Worm (Caenorhabditis elegans) whole organism, L1 larva: ENCODE data around the gene arrd-7.

ENCODE experiments used
- C04F5.9 ChIP-seq: sonication (generic microtip); optimal IDR thresholded peaks from 2 replicates; lab custom pipeline; 2016; ENCODE audit warnings: missing genetic modification characterization, missing compliant biosample characterization
- Y116A8C.19 ChIP-seq: sonication (generic microtip); optimal IDR thresholded peaks from 2 replicates; lab custom pipeline; 2016; ENCODE audit warnings: missing compliant biosample characterization, missing genetic modification characterization, borderline replicate concordance
- alr-1 ChIP-seq: fragments of 200-800 bp; sonication (Bioruptor generic); optimal IDR thresholded peaks from 2 replicates; lab custom pipeline; 2018; ENCODE audit warnings: borderline replicate concordance, mild to moderate bottlenecking, missing genetic modification characterization, missing compliant biosample characterization
- blmp-1 ChIP-seq: fragments of 150-350 bp; optimal IDR thresholded peaks from 2 replicates; lab custom pipeline; 2014; ENCODE audit warnings: missing biosample characterization, missing genetic modification characterization
- ceh-82 ChIP-seq, 3 experiments: fragments of 150-350 bp in 1 of 3; sonication (generic microtip) in 2 of 3; optimal IDR thresholded peaks; 2 replicates each; lab custom pipeline; 2014 to 2017; ENCODE audit warnings: missing biosample characterization in 3 of 3, missing genetic modification characterization in 3 of 3
- ceh-90 ChIP-seq: sonication (generic microtip); optimal IDR thresholded peaks from 2 replicates; lab custom pipeline; 2016; ENCODE audit warnings: missing genetic modification characterization, missing compliant biosample characterization
- dsc-1 ChIP-seq: sonication (generic microtip); optimal IDR thresholded peaks from 2 replicates; lab custom pipeline; 2016; ENCODE audit warnings: mild to moderate bottlenecking, missing genetic modification characterization, missing compliant biosample characterization
- efl-1 ChIP-seq, 4 experiments: fragments of 150-350 bp; optimal IDR thresholded peaks in 3 of 4; peaks in 1 of 4; 1 replicate in 1 of 4; 2 replicates in 3 of 4; lab custom pipeline; 2014; ENCODE audit warnings: missing biosample characterization in 2 of 4, missing genetic modification characterization in 2 of 4, missing genetic modification reagents in 2 of 4
- efl-3 ChIP-seq: fragments of 200-800 bp; sonication (Bioruptor generic); optimal IDR thresholded peaks from 2 replicates; lab custom pipeline; 2018; ENCODE audit warnings: mild to moderate bottlenecking, missing genetic modification characterization, missing compliant biosample characterization
- egl-13 ChIP-seq: sonication (generic microtip); optimal IDR thresholded peaks from 2 replicates; lab custom pipeline; 2016; ENCODE audit warnings: missing genotype, missing genetic modification reagents, missing genetic modification characterization, missing compliant biosample characterization
- egl-27 ChIP-seq, 2 experiments: fragments of 150-350 bp in 1 of 2; sonication (generic microtip); optimal IDR thresholded peaks; 3 replicates each; lab custom pipeline; 2017 to 2018; ENCODE audit warnings: missing biosample characterization in 2 of 2, missing genetic modification characterization in 2 of 2, missing genetic modification reagents in 2 of 2
- ets-5 ChIP-seq: fragments of 200-800 bp; sonication (Bioruptor generic); IDR thresholded peaks from 2 replicates; pipeline ENCODE4 v1.3.6; 2022; ENCODE audit warnings: missing genetic modification characterization, missing compliant biosample characterization
- fkh-4 ChIP-seq: sonication (generic microtip); optimal IDR thresholded peaks from 2 replicates; lab custom pipeline; 2016; ENCODE audit warnings: missing compliant biosample characterization, missing genetic modification characterization, borderline replicate concordance
- fkh-8 ChIP-seq: sonication (generic microtip); optimal IDR thresholded peaks from 2 replicates; lab custom pipeline; 2016; ENCODE audit warnings: mild to moderate bottlenecking, missing genetic modification characterization, missing compliant biosample characterization
- fos-1 ChIP-seq: fragments of 150-350 bp; optimal IDR thresholded peaks from 2 replicates; lab custom pipeline; 2014; ENCODE audit warnings: missing biosample characterization, missing genetic modification characterization
- hlh-17 ChIP-seq: fragments of 200-800 bp; sonication (Bioruptor generic); optimal IDR thresholded peaks from 2 replicates; lab custom pipeline; 2018; ENCODE audit warnings: missing genetic modification characterization, mild to moderate bottlenecking, missing compliant biosample characterization, moderate library complexity, borderline replicate concordance
- hlh-4 ChIP-seq: sonication (generic microtip); optimal IDR thresholded peaks from 2 replicates; lab custom pipeline; 2016; ENCODE audit warnings: mild to moderate bottlenecking, missing genetic modification characterization, missing compliant biosample characterization
- irx-1 ChIP-seq: sonication (generic microtip); optimal IDR thresholded peaks from 2 replicates; lab custom pipeline; 2016; ENCODE audit warnings: missing genetic modification characterization, missing compliant biosample characterization
- isw-1 ChIP-seq: fragments of 200-800 bp; sonication (Bioruptor generic); IDR thresholded peaks from 2 replicates; pipeline ENCODE4 v1.3.6; 2022; ENCODE audit warnings: missing genetic modification characterization, missing compliant biosample characterization
- jun-1 ChIP-seq: fragments of 150-350 bp; optimal IDR thresholded peaks from 2 replicates; lab custom pipeline; 2014; ENCODE audit warnings: missing biosample characterization, missing genetic modification reagents, missing genetic modification characterization
- lin-14 ChIP-seq: fragments of 200-800 bp; sonication (Bioruptor generic); optimal IDR thresholded peaks from 2 replicates; lab custom pipeline; 2018; ENCODE audit warnings: mild to moderate bottlenecking, missing genetic modification characterization, moderate library complexity, missing compliant biosample characterization
- lin-35 ChIP-seq, 2 experiments: fragments of 150-350 bp; optimal IDR thresholded peaks; 2 replicates each; lab custom pipeline; 2014; ENCODE audit warnings: missing biosample characterization in 2 of 2, missing genetic modification characterization in 2 of 2, missing genetic modification reagents in 2 of 2
- lin-39 ChIP-seq: fragments of 150-350 bp; optimal IDR thresholded peaks from 2 replicates; lab custom pipeline; 2014; ENCODE audit warnings: missing biosample characterization, missing genetic modification reagents, missing genetic modification characterization
- lsy-2 ChIP-seq, 2 experiments: fragments of 150-350 bp; optimal IDR thresholded peaks; 2 replicates each; lab custom pipeline; 2014; ENCODE audit warnings: missing biosample characterization in 2 of 2, missing genetic modification characterization in 2 of 2
- mab-9 ChIP-seq: fragments of 200-800 bp; sonication (Bioruptor generic); IDR thresholded peaks from 2 replicates; pipeline ENCODE4 v1.3.6; 2022; ENCODE audit warnings: missing genetic modification reagents, missing genetic modification characterization, missing compliant biosample characterization
- mep-1 ChIP-seq: fragments of 150-350 bp; optimal IDR thresholded peaks from 2 replicates; lab custom pipeline; 2014; ENCODE audit warnings: missing biosample characterization, missing genetic modification characterization
- nhr-20 ChIP-seq: sonication (generic microtip); optimal IDR thresholded peaks from 2 replicates; lab custom pipeline; 2016; ENCODE audit warnings: mild to moderate bottlenecking, missing genetic modification characterization, missing compliant biosample characterization
- nhr-237 ChIP-seq: fragments of 150-350 bp; optimal IDR thresholded peaks from 2 replicates; lab custom pipeline; 2014; ENCODE audit warnings: missing biosample characterization, missing genetic modification characterization
- nhr-71 ChIP-seq: sonication (generic microtip); optimal IDR thresholded peaks from 2 replicates; lab custom pipeline; 2016; ENCODE audit warnings: mild to moderate bottlenecking, missing genetic modification characterization, moderate library complexity, missing compliant biosample characterization
- nhr-76 ChIP-seq: sonication (generic microtip); optimal IDR thresholded peaks from 2 replicates; lab custom pipeline; 2017; ENCODE audit warnings: missing biosample characterization, missing genetic modification characterization
- nhr-84 ChIP-seq: sonication (generic microtip); optimal IDR thresholded peaks from 2 replicates; lab custom pipeline; 2017; ENCODE audit warnings: missing biosample characterization, missing genetic modification characterization
- nhr-90 ChIP-seq: sonication (generic microtip); optimal IDR thresholded peaks from 2 replicates; lab custom pipeline; 2016; ENCODE audit warnings: mild to moderate bottlenecking, missing genetic modification characterization, missing compliant biosample characterization; ENCODE audit not compliant: poor library complexity
- pag-3 ChIP-seq: sonication (generic microtip); optimal IDR thresholded peaks from 2 replicates; lab custom pipeline; 2017; ENCODE audit warnings: missing genetic modification characterization, mild to moderate bottlenecking, missing compliant biosample characterization, antibody characterized with exemption, borderline replicate concordance; ENCODE audit not compliant: insufficient read depth
- pax-3 ChIP-seq: fragments of 200-800 bp; sonication (Bioruptor generic); optimal IDR thresholded peaks from 2 replicates; lab custom pipeline; 2018; ENCODE audit warnings: mild to moderate bottlenecking, missing genetic modification characterization, moderate library complexity, missing compliant biosample characterization
- pqm-1 ChIP-seq: sonication (generic microtip); optimal IDR thresholded peaks from 3 replicates; lab custom pipeline; 2017; ENCODE audit warnings: missing biosample characterization, missing genetic modification characterization
- skn-1 ChIP-seq: fragments of 150-350 bp; optimal IDR thresholded peaks from 2 replicates; lab custom pipeline; 2014; ENCODE audit warnings: missing biosample characterization, missing genetic modification characterization
- sptf-1 ChIP-seq: fragments of 150-350 bp; optimal IDR thresholded peaks from 2 replicates; lab custom pipeline; 2014; ENCODE audit warnings: missing biosample characterization, missing genetic modification characterization
- sup-37 ChIP-seq: fragments of 200-800 bp; sonication (Bioruptor generic); optimal IDR thresholded peaks from 2 replicates; lab custom pipeline; 2018; ENCODE audit warnings: mild to moderate bottlenecking, missing genetic modification characterization, missing compliant biosample characterization
- tbx-2 ChIP-seq: sonication (generic microtip); optimal IDR thresholded peaks from 2 replicates; lab custom pipeline; 2016; ENCODE audit warnings: missing genetic modification characterization, missing compliant biosample characterization
- tlp-1 ChIP-seq: fragments of 150-350 bp; optimal IDR thresholded peaks from 2 replicates; lab custom pipeline; 2014; ENCODE audit warnings: missing biosample characterization, missing genetic modification characterization
- unc-30 ChIP-seq: sonication (generic microtip); optimal IDR thresholded peaks from 2 replicates; lab custom pipeline; 2017; ENCODE audit warnings: missing biosample characterization, missing genetic modification characterization
- unc-62 ChIP-seq: fragments of 150-350 bp; optimal IDR thresholded peaks from 2 replicates; lab custom pipeline; 2014; ENCODE audit warnings: missing biosample characterization, missing genetic modification reagents, missing genetic modification characterization
- unc-98 ChIP-seq: fragments of 200-800 bp; sonication (Bioruptor generic); IDR thresholded peaks from 2 replicates; pipeline ENCODE4 v1.3.6; 2022; ENCODE audit warnings: missing genetic modification characterization, missing compliant biosample characterization
- xbp-1 ChIP-seq: sonication (generic microtip); optimal IDR thresholded peaks from 2 replicates; lab custom pipeline; 2016; ENCODE audit warnings: missing genetic modification characterization, missing compliant biosample characterization
- zag-1 ChIP-seq: fragments of 150-350 bp; optimal IDR thresholded peaks from 2 replicates; lab custom pipeline; 2014; ENCODE audit warnings: missing biosample characterization, missing genetic modification characterization

Gene arrd-7

ce11 chrII:12042108-12042960 lies 20.1 kb downstream of the arrd-7 start, which contains the start of gene ippk-1 (continued):
- TF ChIP-seq xbp-1 (tag; lab: Kevin White, UChicago) (peak; percentile 37), lin-39 (tag; lab: Kevin White, UChicago) (peak; percentile 9), fos-1 (tag; lab: Kevin White, UChicago) (peak; percentile 39), hlh-4 (no peak), skn-1 (tag; lab: Kevin White, UChicago) (peak; percentile 63), ceh-90 (tag; lab: Kevin White, UChicago) (peak; percentile 58), efl-1 (optimal IDR thresholded peaks at IDR 0.05; lab: Kevin White, UChicago) (peak; percentile 56 to 62), efl-1 (GFP tag; optimal IDR thresholded peaks at IDR 0.05 in 1 of 2; lab: Kevin White, UChicago) (peak; percentile 48 to 93), alr-1 (tag; lab: Kevin White, UChicago) (no peak), mab-9 (GFP tag; lab: Robert Waterston, UW) (no peak), nhr-20 (peak; percentile 54), dsc-1 (peak; percentile 25), lin-14 (peak; percentile 90), pax-3 (tag; lab: Kevin White, UChicago) (peak; percentile 80), efl-3 (GFP tag; lab: Kevin White, UChicago) (no peak), isw-1 (GFP tag; lab: Robert Waterston, UW) (peak; percentile 65), hlh-17 (GFP tag; lab: Kevin White, UChicago) (no peak), irx-1 (tag; lab: Kevin White, UChicago) (peak; percentile 53), tlp-1 (no peak), tbx-2 (peak; percentile 61), lin-35 (GFP tag; optimal IDR thresholded peaks at IDR 0.05; lab: Kevin White, UChicago) (peak; percentile 64), C04F5.9 (tag; lab: Kevin White, UChicago) (no peak), jun-1 (tag; lab: Kevin White, UChicago) (no peak), sptf-1 (no peak), fkh-4 (tag; lab: Kevin White, UChicago) (no peak), zag-1 (tag; lab: Kevin White, UChicago) (no peak), unc-98 (GFP tag; lab: Robert Waterston, UW) (peak; percentile 77), sup-37 (GFP tag; lab: Kevin White, UChicago) (no peak), nhr-84 (tag; lab: Kevin White, UChicago) (peak; percentile 17), mep-1 (no peak), nhr-237 (tag; lab: Kevin White, UChicago) (no peak), ceh-82 (tag; optimal IDR thresholded peaks at IDR 0.05; lab: Kevin White, UChicago) (peak in 2 of 3 experiments; percentile 34 to 47)
- TF ChIP-seq, all 84 proteins: peak for 43

- TF ChIP-seq nhr-71 (tag; lab: Kevin White, UChicago), result peak; percentile 1
- no peak for TF ChIP-seq unc-62 (GFP tag; lab: Kevin White, UChicago)
- no peak for TF ChIP-seq pag-3
- no peak for TF ChIP-seq hlh-17 (GFP tag; lab: Kevin White, UChicago)
- no peak for TF ChIP-seq efl-1 (optimal IDR thresholded peaks at IDR 0.05; lab: Kevin White, UChicago)
- TF ChIP-seq efl-1 (GFP tag; optimal IDR thresholded peaks at IDR 0.05 in 1 of 2; lab: Kevin White, UChicago), result peak in 1 of 2 experiments; percentile 5
- peak; percentile 33 for TF ChIP-seq dsc-1
These were observed 21.3 kb downstream of the arrd-7 start for ce11 chrII:12041116-12041515.

ce11 chrII:12040167-12040566 lies 22.3 kb downstream of the arrd-7 start:
- TF ChIP-seq pqm-1 (tag; lab: Kevin White, UChicago) (no peak), egl-13 (tag; lab: Kevin White, UChicago) (no peak), nhr-90 (tag; lab: Kevin White, UChicago) (peak; percentile 54), hlh-4 (no peak), pag-3 (no peak), blmp-1 (tag; lab: Kevin White, UChicago) (peak; percentile 83), zag-1 (tag; lab: Kevin White, UChicago) (no peak), unc-98 (GFP tag; lab: Robert Waterston, UW) (no peak), nhr-84 (tag; lab: Kevin White, UChicago) (no peak), C04F5.9 (tag; lab: Kevin White, UChicago) (no peak), egl-27 (tag; optimal IDR thresholded peaks at IDR 0.05; lab: Kevin White, UChicago) (no peak), lin-14 (no peak), fkh-8 (tag; lab: Kevin White, UChicago) (peak; percentile 50), dsc-1 (peak; percentile 14), ets-5 (GFP tag; lab: Robert Waterston, UW) (no peak), Y116A8C.19 (no peak), efl-3 (GFP tag; lab: Kevin White, UChicago) (no peak), skn-1 (tag; lab: Kevin White, UChicago) (peak; percentile 26), unc-30 (tag; lab: Kevin White, UChicago) (no peak), lin-35 (GFP tag; optimal IDR thresholded peaks at IDR 0.05; lab: Kevin White, UChicago) (peak; percentile 56 to 68), lsy-2 (tag; optimal IDR thresholded peaks at IDR 0.05; lab: Kevin White, UChicago) (peak; percentile 37 to 52), nhr-76 (tag; lab: Kevin White, UChicago) (no peak)
